Worm (Caenorhabditis elegans) whole organism, L4/young adult: Measurements from ENCODE around the gene K04G7.1.
"Not testable (repeated sequence)": the region's sequence is repeated elsewhere in the genome, so short reads cannot be mapped to it uniquely, and the experiment has no call there.

Source experiments
- W03F9.2 ChIP-seq: fragments of 150-350 bp; optimal IDR thresholded peaks from 2 replicates; lab custom pipeline; 2014; ENCODE audit warnings: missing biosample characterization, missing genetic modification characterization
- dao-5 ChIP-seq: sonication (generic microtip); optimal IDR thresholded peaks from 2 replicates; lab custom pipeline; 2016; ENCODE audit warnings: missing genotype, missing genetic modification characterization, moderate library complexity, missing compliant biosample characterization
- him-1 ChIP-seq: sonication (generic microtip); optimal IDR thresholded peaks from 2 replicates; lab custom pipeline; 2016; ENCODE audit warnings: missing genotype, missing genetic modification reagents, missing genetic modification characterization, missing compliant biosample characterization

The K04G7.1 gene

ce11 chrIII:7162065-7162762 lies at the start of gene K04G7.1, which contains the start of gene syf-2:
Gene K04G7.1, plus strand, starts transcription at chrIII:7162712.
Gene syf-2, minus strand, starts transcription at chrIII:7162115.
- TF ChIP-seq him-1 (tag; lab: Kevin White, UChicago) (peak; percentile 75), dao-5 (tag; lab: Kevin White, UChicago) (no peak), W03F9.2 (tag; lab: Kevin White, UChicago) (peak; percentile 95)

ce11 chrIII:7114952-7115488 lies 47.5 kb upstream of the K04G7.1 start, which contains the start of gene nhr-10:
Gene nhr-10, minus strand, starts transcription at chrIII:7115438.
- no peak for TF ChIP-seq W03F9.2 (tag; lab: Kevin White, UChicago)
- TF ChIP-seq him-1 (tag; lab: Kevin White, UChicago): no peak
- no peak for TF ChIP-seq dao-5 (tag; lab: Kevin White, UChicago)

- TF ChIP-seq W03F9.2 (tag; lab: Kevin White, UChicago): peak; percentile 56
- no peak for TF ChIP-seq dao-5 (tag; lab: Kevin White, UChicago)
These were observed 45.8 kb upstream of the K04G7.1 start for ce11 chrIII:7116615-7117252.

- no peak for TF ChIP-seq dao-5 (tag; lab: Kevin White, UChicago)
- no peak for TF ChIP-seq him-1 (tag; lab: Kevin White, UChicago)
- no peak for TF ChIP-seq W03F9.2 (tag; lab: Kevin White, UChicago)
These were observed 42.0 kb upstream of the K04G7.1 start for ce11 chrIII:7120477-7120876.

ce11 chrIII:7122860-7123259 lies 39.7 kb upstream of the K04G7.1 start, which contains the start of the genes B0280.9 and rpia-1:
Gene B0280.9, minus strand, starts transcription at chrIII:7122895.
Gene rpia-1, plus strand, starts transcription at chrIII:7123128.
- no peak for TF ChIP-seq dao-5 (tag; lab: Kevin White, UChicago)
- peak; percentile 59 for TF ChIP-seq W03F9.2 (tag; lab: Kevin White, UChicago)

- no peak for TF ChIP-seq dao-5 (tag; lab: Kevin White, UChicago)
These were observed 38.1 kb upstream of the K04G7.1 start, which contains the start of gene B0280.2 for ce11 chrIII:7124364-7124763. Gene B0280.2, plus strand, starts transcription at chrIII:7124664.

- not testable (repeated sequence) for TF ChIP-seq W03F9.2, him-1, dao-5 (tag; lab: Kevin White, UChicago)
These were observed 33.9 kb upstream of the K04G7.1 start, which contains the start of gene viro-2 for ce11 chrIII:7128601-7129000. Gene viro-2, plus strand, starts transcription at chrIII:7128901.

ce11 chrIII:7133559-7133958 lies 29.0 kb upstream of the K04G7.1 start, which contains the start of the genes pot-1 and ggtb-1:
Gene pot-1, minus strand, starts transcription at chrIII:7133678.
Gene ggtb-1, plus strand, starts transcription at chrIII:7133766.
- TF ChIP-seq dao-5 (tag; lab: Kevin White, UChicago) (no peak), him-1 (tag; lab: Kevin White, UChicago) (no peak), W03F9.2 (tag; lab: Kevin White, UChicago) (no peak)

- no peak for TF ChIP-seq dao-5 (tag; lab: Kevin White, UChicago)
- no peak for TF ChIP-seq W03F9.2 (tag; lab: Kevin White, UChicago)
- TF ChIP-seq him-1 (tag; lab: Kevin White, UChicago): no peak
These were observed 26.5 kb upstream of the K04G7.1 start, which contains the start of gene B0280.17 for ce11 chrIII:7136015-7136414. Gene B0280.17, minus strand, starts transcription at chrIII:7136115.

- TF ChIP-seq him-1 (tag; lab: Kevin White, UChicago) (no peak), W03F9.2 (tag; lab: Kevin White, UChicago) (no peak), dao-5 (tag; lab: Kevin White, UChicago) (no peak)
These were observed 24.3 kb upstream of the K04G7.1 start, which contains the start of gene B0280.11 for ce11 chrIII:7138178-7138577. Gene B0280.11, minus strand, starts transcription at chrIII:7138278.

ce11 chrIII:7140228-7140710 lies 22.2 kb upstream of the K04G7.1 start:
- TF ChIP-seq W03F9.2 (tag; lab: Kevin White, UChicago) (no peak), dao-5 (tag; lab: Kevin White, UChicago) (no peak), him-1 (tag; lab: Kevin White, UChicago) (no peak)

ce11 chrIII:7141285-7141715 lies 21.2 kb upstream of the K04G7.1 start:
- TF ChIP-seq him-1 (tag; lab: Kevin White, UChicago): no peak
- peak; percentile 66 for TF ChIP-seq W03F9.2 (tag; lab: Kevin White, UChicago)
- no peak for TF ChIP-seq dao-5 (tag; lab: Kevin White, UChicago)

ce11 chrIII:7142172-7142601 lies 20.3 kb upstream of the K04G7.1 start:
- TF ChIP-seq him-1 (tag; lab: Kevin White, UChicago) (no peak), W03F9.2 (tag; lab: Kevin White, UChicago) (no peak), dao-5 (tag; lab: Kevin White, UChicago) (no peak)
